Worm (Caenorhabditis elegans) whole organism, L1 larva: ENCODE data around the gene R12B2.13.

Source experiments
- C04F5.9 ChIP-seq: sonication (generic microtip); optimal IDR thresholded peaks from 2 replicates; lab custom pipeline; 2016; ENCODE audit warnings: missing genetic modification characterization, missing compliant biosample characterization
- F16B12.6 ChIP-seq: fragments of 150-350 bp; optimal IDR thresholded peaks from 2 replicates; lab custom pipeline; 2014; ENCODE audit warnings: missing biosample characterization, missing genetic modification characterization
- aha-1 ChIP-seq: fragments of 150-350 bp; optimal IDR thresholded peaks from 2 replicates; lab custom pipeline; 2014; ENCODE audit warnings: missing biosample characterization, missing genetic modification characterization
- ama-1 ChIP-seq: fragments of 150-350 bp; optimal IDR thresholded peaks from 2 replicates; lab custom pipeline; 2014
- blmp-1 ChIP-seq: fragments of 150-350 bp; optimal IDR thresholded peaks from 2 replicates; lab custom pipeline; 2014; ENCODE audit warnings: missing biosample characterization, missing genetic modification characterization
- ceh-8 ChIP-seq: fragments of 200-800 bp; sonication (Bioruptor generic); optimal IDR thresholded peaks from 2 replicates; lab custom pipeline; 2018; ENCODE audit warnings: mild to moderate bottlenecking, missing genetic modification characterization, moderate library complexity, missing compliant biosample characterization
- ceh-82 ChIP-seq, 3 experiments: fragments of 150-350 bp in 1 of 3; sonication (generic microtip) in 2 of 3; optimal IDR thresholded peaks; 2 replicates each; lab custom pipeline; 2014 to 2017; ENCODE audit warnings: missing biosample characterization in 3 of 3, missing genetic modification characterization in 3 of 3
- ceh-88 ChIP-seq: fragments of 200-800 bp; sonication (Bioruptor generic); IDR thresholded peaks from 2 replicates; pipeline ENCODE4 v1.3.6; 2022; ENCODE audit warnings: missing genetic modification characterization, missing compliant biosample characterization
- ceh-90 ChIP-seq: sonication (generic microtip); optimal IDR thresholded peaks from 2 replicates; lab custom pipeline; 2016; ENCODE audit warnings: missing genetic modification characterization, missing compliant biosample characterization
- dpl-1 ChIP-seq, 3 experiments: fragments of 150-350 bp in 2 of 3; sonication (generic microtip) in 1 of 3; optimal IDR thresholded peaks; 2 replicates each; lab custom pipeline; 2014 to 2017; ENCODE audit warnings: missing biosample characterization in 3 of 3, missing genetic modification characterization in 3 of 3, missing genetic modification reagents in 3 of 3
- dsc-1 ChIP-seq: sonication (generic microtip); optimal IDR thresholded peaks from 2 replicates; lab custom pipeline; 2016; ENCODE audit warnings: mild to moderate bottlenecking, missing genetic modification characterization, missing compliant biosample characterization
- efl-3 ChIP-seq: fragments of 200-800 bp; sonication (Bioruptor generic); optimal IDR thresholded peaks from 2 replicates; lab custom pipeline; 2018; ENCODE audit warnings: mild to moderate bottlenecking, missing genetic modification characterization, missing compliant biosample characterization
- elt-2 ChIP-seq: sonication (generic microtip); optimal IDR thresholded peaks from 2 replicates; lab custom pipeline; 2016; ENCODE audit warnings: missing genetic modification characterization, mild to moderate bottlenecking, inconsistent platforms, missing compliant biosample characterization, missing genetic modification reagents
- fkh-4 ChIP-seq: sonication (generic microtip); optimal IDR thresholded peaks from 2 replicates; lab custom pipeline; 2016; ENCODE audit warnings: missing compliant biosample characterization, missing genetic modification characterization, borderline replicate concordance
- fkh-8 ChIP-seq: sonication (generic microtip); optimal IDR thresholded peaks from 2 replicates; lab custom pipeline; 2016; ENCODE audit warnings: mild to moderate bottlenecking, missing genetic modification characterization, missing compliant biosample characterization
- fos-1 ChIP-seq: fragments of 150-350 bp; optimal IDR thresholded peaks from 2 replicates; lab custom pipeline; 2014; ENCODE audit warnings: missing biosample characterization, missing genetic modification characterization
- grh-1 ChIP-seq: fragments of 200-800 bp; sonication (Bioruptor generic); IDR thresholded peaks from 2 replicates; pipeline ENCODE4 v1.3.6; 2022; ENCODE audit warnings: missing genetic modification reagents, missing genetic modification characterization, missing compliant biosample characterization
- hlh-4 ChIP-seq: sonication (generic microtip); optimal IDR thresholded peaks from 2 replicates; lab custom pipeline; 2016; ENCODE audit warnings: mild to moderate bottlenecking, missing genetic modification characterization, missing compliant biosample characterization
- hpl-2 ChIP-seq: fragments of 150-350 bp; optimal IDR thresholded peaks from 2 replicates; lab custom pipeline; 2014; ENCODE audit warnings: missing biosample characterization, missing genetic modification reagents, missing genetic modification characterization
- irx-1 ChIP-seq: sonication (generic microtip); optimal IDR thresholded peaks from 2 replicates; lab custom pipeline; 2016; ENCODE audit warnings: missing genetic modification characterization, missing compliant biosample characterization
- jun-1 ChIP-seq: fragments of 150-350 bp; optimal IDR thresholded peaks from 2 replicates; lab custom pipeline; 2014; ENCODE audit warnings: missing biosample characterization, missing genetic modification reagents, missing genetic modification characterization
- lin-13 ChIP-seq: fragments of 150-350 bp; optimal IDR thresholded peaks from 2 replicates; lab custom pipeline; 2014; ENCODE audit warnings: missing biosample characterization, missing genetic modification reagents, missing genetic modification characterization
- lin-14 ChIP-seq: fragments of 200-800 bp; sonication (Bioruptor generic); optimal IDR thresholded peaks from 2 replicates; lab custom pipeline; 2018; ENCODE audit warnings: mild to moderate bottlenecking, missing genetic modification characterization, moderate library complexity, missing compliant biosample characterization
- lin-15B ChIP-seq: fragments of 150-350 bp; sonication (generic microtip); optimal IDR thresholded peaks from 3 replicates; lab custom pipeline; 2014; ENCODE audit warnings: missing biosample characterization, missing genetic modification characterization
- lin-35 ChIP-seq, 2 experiments: fragments of 150-350 bp; optimal IDR thresholded peaks; 2 replicates each; lab custom pipeline; 2014; ENCODE audit warnings: missing biosample characterization in 2 of 2, missing genetic modification characterization in 2 of 2, missing genetic modification reagents in 2 of 2
- lir-3 ChIP-seq: sonication (generic microtip); optimal IDR thresholded peaks from 2 replicates; lab custom pipeline; 2016; ENCODE audit warnings: mild to moderate bottlenecking, missing genetic modification characterization, moderate library complexity, missing compliant biosample characterization; ENCODE audit not compliant: poor library complexity
- mab-9 ChIP-seq: fragments of 200-800 bp; sonication (Bioruptor generic); IDR thresholded peaks from 2 replicates; pipeline ENCODE4 v1.3.6; 2022; ENCODE audit warnings: missing genetic modification reagents, missing genetic modification characterization, missing compliant biosample characterization
- mdl-1 ChIP-seq, 2 experiments: fragments of 150-350 bp; optimal IDR thresholded peaks; 2 replicates each; lab custom pipeline; 2014 to 2017; ENCODE audit warnings: missing biosample characterization in 2 of 2, missing genetic modification characterization in 2 of 2, inconsistent platforms in 1 of 2
- mef-2 ChIP-seq: fragments of 150-350 bp; optimal IDR thresholded peaks from 2 replicates; lab custom pipeline; 2014; ENCODE audit warnings: missing biosample characterization, missing genetic modification characterization
- nhr-19 ChIP-seq: fragments of 200-800 bp; sonication (Bioruptor generic); conservative IDR thresholded peaks from 2 replicates; pipeline ENCODE4 v1.3.6; 2022; ENCODE audit warnings: missing genetic modification characterization, missing compliant biosample characterization
- nhr-237 ChIP-seq: fragments of 150-350 bp; optimal IDR thresholded peaks from 2 replicates; lab custom pipeline; 2014; ENCODE audit warnings: missing biosample characterization, missing genetic modification characterization
- nhr-28 ChIP-seq: fragments of 150-350 bp; optimal IDR thresholded peaks from 2 replicates; lab custom pipeline; 2014; ENCODE audit warnings: missing biosample characterization, missing genetic modification characterization
- nhr-47 ChIP-seq: sonication (generic microtip); optimal IDR thresholded peaks from 2 replicates; lab custom pipeline; 2016; ENCODE audit warnings: mild to moderate bottlenecking, missing genetic modification characterization, moderate library complexity, missing compliant biosample characterization
- nhr-71 ChIP-seq: sonication (generic microtip); optimal IDR thresholded peaks from 2 replicates; lab custom pipeline; 2016; ENCODE audit warnings: mild to moderate bottlenecking, missing genetic modification characterization, moderate library complexity, missing compliant biosample characterization
- nhr-85 ChIP-seq: sonication (generic microtip); peaks from one replicate; lab custom pipeline; 2016; ENCODE audit warnings: missing genetic modification characterization, inconsistent platforms, missing compliant biosample characterization
- nhr-90 ChIP-seq: sonication (generic microtip); optimal IDR thresholded peaks from 2 replicates; lab custom pipeline; 2016; ENCODE audit warnings: mild to moderate bottlenecking, missing genetic modification characterization, missing compliant biosample characterization; ENCODE audit not compliant: poor library complexity
- pax-3 ChIP-seq: fragments of 200-800 bp; sonication (Bioruptor generic); optimal IDR thresholded peaks from 2 replicates; lab custom pipeline; 2018; ENCODE audit warnings: mild to moderate bottlenecking, missing genetic modification characterization, moderate library complexity, missing compliant biosample characterization
- skn-1 ChIP-seq: fragments of 150-350 bp; optimal IDR thresholded peaks from 2 replicates; lab custom pipeline; 2014; ENCODE audit warnings: missing biosample characterization, missing genetic modification characterization
- snpc-4 ChIP-seq: fragments of 150-350 bp; optimal IDR thresholded peaks from 2 replicates; lab custom pipeline; 2014; ENCODE audit warnings: missing biosample characterization, missing genetic modification characterization
- snu-23 ChIP-seq: sonication (generic microtip); optimal IDR thresholded peaks from 2 replicates; lab custom pipeline; 2016; ENCODE audit warnings: missing genetic modification characterization, missing compliant biosample characterization
- sox-4 ChIP-seq: sonication (generic microtip); optimal IDR thresholded peaks from 2 replicates; lab custom pipeline; 2016; ENCODE audit warnings: missing genetic modification characterization, missing compliant biosample characterization
- sup-37 ChIP-seq: fragments of 200-800 bp; sonication (Bioruptor generic); optimal IDR thresholded peaks from 2 replicates; lab custom pipeline; 2018; ENCODE audit warnings: mild to moderate bottlenecking, missing genetic modification characterization, missing compliant biosample characterization
- swsn-7 ChIP-seq: sonication (generic microtip); optimal IDR thresholded peaks from 2 replicates; lab custom pipeline; 2016; ENCODE audit warnings: missing genetic modification characterization, missing compliant biosample characterization
- tlp-1 ChIP-seq: fragments of 150-350 bp; optimal IDR thresholded peaks from 2 replicates; lab custom pipeline; 2014; ENCODE audit warnings: missing biosample characterization, missing genetic modification characterization
- unc-130 ChIP-seq: fragments of 150-350 bp; optimal IDR thresholded peaks from 2 replicates; lab custom pipeline; 2017; ENCODE audit warnings: missing biosample characterization, missing genetic modification characterization, inconsistent platforms
- unc-62 ChIP-seq: fragments of 150-350 bp; optimal IDR thresholded peaks from 2 replicates; lab custom pipeline; 2014; ENCODE audit warnings: missing biosample characterization, missing genetic modification reagents, missing genetic modification characterization
- unc-86 ChIP-seq: sonication (generic microtip); optimal IDR thresholded peaks from 2 replicates; lab custom pipeline; 2016; ENCODE audit warnings: missing genetic modification characterization, missing compliant biosample characterization
- vab-15 ChIP-seq: sonication (generic microtip); optimal IDR thresholded peaks from 2 replicates; lab custom pipeline; 2017; ENCODE audit warnings: missing genotype, mild to moderate bottlenecking, missing genetic modification characterization, missing compliant biosample characterization
- xbp-1 ChIP-seq: sonication (generic microtip); optimal IDR thresholded peaks from 2 replicates; lab custom pipeline; 2016; ENCODE audit warnings: missing genetic modification characterization, missing compliant biosample characterization
- zag-1 ChIP-seq: fragments of 150-350 bp; optimal IDR thresholded peaks from 2 replicates; lab custom pipeline; 2014; ENCODE audit warnings: missing biosample characterization, missing genetic modification characterization
- zip-4 ChIP-seq: fragments of 200-800 bp; sonication (Bioruptor generic); optimal IDR thresholded peaks from 2 replicates; lab custom pipeline; 2018; ENCODE audit warnings: mild to moderate bottlenecking, missing genetic modification characterization, moderate library complexity, missing compliant biosample characterization
- ztf-4 ChIP-seq: fragments of 150-350 bp; optimal IDR thresholded peaks from 2 replicates; lab custom pipeline; 2014; ENCODE audit warnings: missing biosample characterization, missing genetic modification characterization

Gene R12B2.13

DNA sequence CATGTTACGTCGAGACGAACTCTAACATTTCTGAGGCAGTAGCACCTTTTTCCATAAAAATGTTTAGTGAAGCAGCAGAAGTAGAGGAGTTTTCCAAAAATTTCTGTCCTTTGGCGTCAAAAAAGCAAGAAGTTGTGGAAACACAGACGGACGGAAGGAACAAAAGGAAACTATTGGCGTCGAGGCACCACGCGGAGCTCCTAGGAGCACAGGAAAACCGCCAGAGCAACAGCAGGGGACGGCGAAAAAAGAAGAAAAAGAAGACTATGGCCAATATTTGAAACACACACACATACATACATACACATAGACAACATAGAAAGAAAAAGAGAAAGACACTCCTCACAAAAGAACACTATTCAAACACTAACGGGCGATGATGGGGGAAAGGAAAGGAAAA is 9.6 kb upstream of the R12B2.13 start (continued):
- TF ChIP-seq snpc-4: no peak
- TF ChIP-seq nhr-237 (tag; lab: Kevin White, UChicago): no peak
- no peak for TF ChIP-seq skn-1
- TF ChIP-seq mab-9 (GFP tag; lab: Robert Waterston, UW): no peak
- no peak for TF ChIP-seq pax-3 (tag; lab: Kevin White, UChicago)
- no peak for TF ChIP-seq ceh-88 (GFP tag; lab: Robert Waterston, UW)
- no peak for TF ChIP-seq efl-3
- TF ChIP-seq ceh-82 (tag; optimal IDR thresholded peaks at IDR 0.05; lab: Kevin White, UChicago): no peak
- no peak for TF ChIP-seq nhr-47 (tag; lab: Kevin White, UChicago)
- no peak for TF ChIP-seq ceh-8 (GFP tag; lab: Kevin White, UChicago)
- TF ChIP-seq grh-1 (GFP tag; lab: Robert Waterston, UW): 0 out of 2 replicates have a peak, but pooled peaks have one; percentile 27
- TF ChIP-seq nhr-85 (tag; lab: Kevin White, UChicago): peak; percentile 44
- TF ChIP-seq C04F5.9: no peak
- no peak for TF ChIP-seq irx-1
- no peak for TF ChIP-seq unc-62 (GFP tag; lab: Kevin White, UChicago)
- peak in 1 of 2 experiments; percentile 4 for TF ChIP-seq lin-35 (GFP tag; optimal IDR thresholded peaks at IDR 0.05; lab: Kevin White, UChicago)
- TF ChIP-seq nhr-71 (tag; lab: Kevin White, UChicago): peak; percentile 9
- TF ChIP-seq F16B12.6 (tag; lab: Kevin White, UChicago): no peak
- no peak for TF ChIP-seq ztf-4 (tag; lab: Kevin White, UChicago)
- no peak for TF ChIP-seq fkh-4 (tag; lab: Kevin White, UChicago)
- no peak for TF ChIP-seq aha-1
- TF ChIP-seq, all 84 proteins: peak for 7

DNA sequence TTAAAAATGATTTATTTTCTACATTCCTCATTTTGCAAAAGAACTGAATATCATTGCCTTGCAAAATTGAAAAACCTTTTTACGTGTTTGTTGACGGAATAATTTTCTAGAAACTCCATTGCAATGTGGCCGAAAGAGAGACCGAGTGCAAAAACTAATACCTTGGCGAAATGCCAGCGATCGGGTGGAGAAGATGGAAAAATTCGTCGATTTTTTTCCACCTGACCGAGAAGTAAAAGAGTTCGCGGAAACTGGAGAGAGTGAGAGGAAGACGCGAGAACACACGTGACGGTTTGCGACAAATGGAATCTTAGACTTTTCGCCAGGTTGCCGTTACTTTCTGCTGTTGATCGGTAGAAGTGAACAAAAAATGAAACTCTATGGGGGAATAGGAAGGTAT is 8.4 kb upstream of the R12B2.13 start:
- TF ChIP-seq jun-1 (tag; lab: Kevin White, UChicago) (no peak), nhr-47 (tag; lab: Kevin White, UChicago) (peak; percentile 59), mdl-1 (tag; optimal IDR thresholded peaks at IDR 0.05; lab: Kevin White, UChicago) (peak in 1 of 2 experiments; percentile 92), blmp-1 (tag; lab: Kevin White, UChicago) (peak; percentile 87), hlh-4 (no peak), ceh-90 (tag; lab: Kevin White, UChicago) (no peak), unc-86 (no peak), tlp-1 (tag; lab: Kevin White, UChicago) (no peak), sup-37 (no peak), fkh-8 (tag; lab: Kevin White, UChicago) (peak; percentile 37), ama-1 (lab: Kevin White, UChicago) (peak; percentile 33), nhr-90 (peak; percentile 49), nhr-71 (tag; lab: Kevin White, UChicago) (peak; percentile 78), F16B12.6 (tag; lab: Kevin White, UChicago) (no peak), vab-15 (no peak), grh-1 (GFP tag; lab: Robert Waterston, UW) (0 out of 2 replicates have a peak, but pooled peaks have one; percentile 10), skn-1 (peak; percentile 33), unc-130 (tag; lab: Kevin White, UChicago) (no peak), lin-35 (GFP tag; optimal IDR thresholded peaks at IDR 0.05; lab: Kevin White, UChicago) (peak in 1 of 2 experiments; percentile 69), lin-13 (GFP tag; lab: Kevin White, UChicago) (peak; percentile 46), snpc-4 (no peak), swsn-7 (tag; lab: Kevin White, UChicago) (peak; percentile 21), sox-4 (tag; lab: Kevin White, UChicago) (no peak), fos-1 (tag; lab: Kevin White, UChicago) (no peak), zip-4 (no peak), xbp-1 (tag; lab: Kevin White, UChicago) (peak; percentile 7), lir-3 (tag; lab: Kevin White, UChicago) (no peak), nhr-19 (GFP tag; lab: Robert Waterston, UW) (peak; percentile 58), zag-1 (no peak), dpl-1 (GFP tag; optimal IDR thresholded peaks at IDR 0.05; lab: Kevin White, UChicago) (peak in 2 of 3 experiments; percentile 31 to 37), lin-15B (tag; lab: Kevin White, UChicago) (no peak), dsc-1 (tag; lab: Kevin White, UChicago) (peak; percentile 11), lin-14 (GFP tag; lab: Kevin White, UChicago) (peak; percentile 83), snu-23 (GFP tag; lab: Kevin White, UChicago) (peak; percentile 78), mef-2 (tag; lab: Kevin White, UChicago) (no peak), nhr-28 (tag; lab: Kevin White, UChicago) (no peak), hpl-2 (GFP tag; lab: Kevin White, UChicago) (no peak), elt-2 (tag; lab: Kevin White, UChicago) (no peak)
